Worm (Caenorhabditis elegans): Measurements from ENCODE around the gene nhr-117.
A peak's percentile ranks its signal among the peaks of the same experiment; 100 is the strongest.

The nhr-117 gene

ce11 chrV:1574599-1574998 is 46.7 kb downstream of the nhr-117 start:
- TF ChIP-seq M03D4.4 (tag; optimal IDR thresholded peaks at IDR 0.05): no peak
- TF ChIP-seq nhr-2 (tag; optimal IDR thresholded peaks at IDR 0.05): peak; percentile 91
- TF ChIP-seq snpc-4 (tag; optimal IDR thresholded peaks at IDR 0.05): no peak
- TF ChIP-seq pha-4 (tag; optimal IDR thresholded peaks at IDR 0.05): no peak
- no peak for TF ChIP-seq unc-62 (GFP tag; optimal IDR thresholded peaks at IDR 0.05)
- peak; percentile 57 for TF ChIP-seq zip-8 (tag; optimal IDR thresholded peaks at IDR 0.05)
- no peak for TF ChIP-seq nhr-12 (tag; optimal IDR thresholded peaks at IDR 0.05)

- no peak for TF ChIP-seq mab-5 (tag; optimal IDR thresholded peaks at IDR 0.05)
- no peak for TF ChIP-seq pha-4 (tag; optimal IDR thresholded peaks at IDR 0.05)
- no peak for TF ChIP-seq nhr-76 (tag; optimal IDR thresholded peaks at IDR 0.05)
- TF ChIP-seq unc-120 (tag; optimal IDR thresholded peaks at IDR 0.05; ENCODE audit: poor library complexity, severe bottlenecking): no peak
- no peak for TF ChIP-seq ceh-39 (tag; optimal IDR thresholded peaks at IDR 0.05)
- TF ChIP-seq unc-39 (tag; optimal IDR thresholded peaks at IDR 0.05): no peak
- no peak for TF ChIP-seq lin-13 (tag; optimal IDR thresholded peaks at IDR 0.05)
- TF ChIP-seq hlh-1 (tag; optimal IDR thresholded peaks at IDR 0.05): peak; percentile 4
- TF ChIP-seq lsy-2 (tag; optimal IDR thresholded peaks at IDR 0.05): no peak
- no peak for TF ChIP-seq tbx-8 (GFP tag; optimal IDR thresholded peaks at IDR 0.05)
- peak; percentile 62 for TF ChIP-seq cnd-1 (tag; optimal IDR thresholded peaks at IDR 0.05)
- TF ChIP-seq ces-1 (GFP tag; optimal IDR thresholded peaks at IDR 0.05): no peak
- no peak for TF ChIP-seq zip-8 (tag; optimal IDR thresholded peaks at IDR 0.05)
- peak; percentile 66 for TF ChIP-seq nhr-2 (tag; optimal IDR thresholded peaks at IDR 0.05)
- TF ChIP-seq sem-2 (GFP tag; optimal IDR thresholded peaks at IDR 0.05): no peak
- no peak for TF ChIP-seq bed-3 (GFP tag; optimal IDR thresholded peaks at IDR 0.05)
- TF ChIP-seq nhr-28 (tag; optimal IDR thresholded peaks at IDR 0.05): no peak
- peak; percentile 99 for TF ChIP-seq lin-32 (GFP tag; optimal IDR thresholded peaks at IDR 0.05)
- no peak for TF ChIP-seq nhr-237 (tag; optimal IDR thresholded peaks at IDR 0.05)
- TF ChIP-seq flh-1 (GFP tag; optimal IDR thresholded peaks at IDR 0.05): no peak
- peak; percentile 18 for TF ChIP-seq unc-62 (GFP tag; optimal IDR thresholded peaks at IDR 0.05)
- TF ChIP-seq mep-1 (tag; optimal IDR thresholded peaks at IDR 0.05): no peak
- no peak for TF ChIP-seq ceh-43 (GFP tag; optimal IDR thresholded peaks at IDR 0.05)
- TF ChIP-seq elt-3 (tag; optimal IDR thresholded peaks at IDR 0.05): no peak
- no peak for TF ChIP-seq blmp-1 (tag; optimal IDR thresholded peaks at IDR 0.05)
- no peak for TF ChIP-seq mls-2 (tag; optimal IDR thresholded peaks at IDR 0.05)
- no peak for TF ChIP-seq nhr-12 (tag; optimal IDR thresholded peaks at IDR 0.05)
- no peak for TF ChIP-seq ham-2 (GFP tag; optimal IDR thresholded peaks at IDR 0.05)
- TF ChIP-seq drap-1 (GFP tag; optimal IDR thresholded peaks at IDR 0.05): no peak
- no peak for TF ChIP-seq M03D4.4 (tag; optimal IDR thresholded peaks at IDR 0.05)
- no peak for TF ChIP-seq elt-1 (tag; optimal IDR thresholded peaks at IDR 0.05; ENCODE audit: borderline replicate concordance, insufficient read depth)
- no peak for TF ChIP-seq ztf-11 (tag; optimal IDR thresholded peaks at IDR 0.05)
- TF ChIP-seq sptf-1 (tag; optimal IDR thresholded peaks at IDR 0.05): no peak
- no peak for TF ChIP-seq snpc-4 (tag; optimal IDR thresholded peaks at IDR 0.05)
- no peak for TF ChIP-seq ceh-83 (GFP tag; optimal IDR thresholded peaks at IDR 0.05)
Measured at ce11 chrV:1572585-1572984, 48.7 kb downstream of the nhr-117 start.

- TF ChIP-seq elt-1 (tag; optimal IDR thresholded peaks at IDR 0.05; ENCODE audit: borderline replicate concordance, insufficient read depth): peak; percentile 39
- TF ChIP-seq sptf-1 (tag; optimal IDR thresholded peaks at IDR 0.05): no peak
- TF ChIP-seq nhr-12 (tag; optimal IDR thresholded peaks at IDR 0.05): no peak
- no peak for TF ChIP-seq lin-13 (tag; optimal IDR thresholded peaks at IDR 0.05)
- no peak for TF ChIP-seq mls-2 (tag; optimal IDR thresholded peaks at IDR 0.05)
- TF ChIP-seq unc-62 (GFP tag; optimal IDR thresholded peaks at IDR 0.05): peak; percentile 68
- no peak for TF ChIP-seq ceh-43 (GFP tag; optimal IDR thresholded peaks at IDR 0.05)
- no peak for TF ChIP-seq lsy-2 (tag; optimal IDR thresholded peaks at IDR 0.05)
- peak; percentile 68 for TF ChIP-seq ceh-39 (tag; optimal IDR thresholded peaks at IDR 0.05)
- TF ChIP-seq nhr-76 (tag; optimal IDR thresholded peaks at IDR 0.05): no peak
- TF ChIP-seq hlh-1 (tag; optimal IDR thresholded peaks at IDR 0.05): peak; percentile 49
- peak; percentile 24 for TF ChIP-seq M03D4.4 (tag; optimal IDR thresholded peaks at IDR 0.05)
- TF ChIP-seq tbx-8 (GFP tag; optimal IDR thresholded peaks at IDR 0.05): no peak
- peak; percentile 54 for TF ChIP-seq cnd-1 (tag; optimal IDR thresholded peaks at IDR 0.05)
- peak; percentile 11 for TF ChIP-seq ztf-11 (tag; optimal IDR thresholded peaks at IDR 0.05)
- no peak for TF ChIP-seq drap-1 (GFP tag; optimal IDR thresholded peaks at IDR 0.05)
- no peak for TF ChIP-seq snpc-4 (tag; optimal IDR thresholded peaks at IDR 0.05)
- TF ChIP-seq nhr-28 (tag; optimal IDR thresholded peaks at IDR 0.05): no peak
- TF ChIP-seq unc-39 (tag; optimal IDR thresholded peaks at IDR 0.05): no peak
- TF ChIP-seq zip-8 (tag; optimal IDR thresholded peaks at IDR 0.05): no peak
- TF ChIP-seq nhr-2 (tag; optimal IDR thresholded peaks at IDR 0.05): peak; percentile 38
- TF ChIP-seq mep-1 (tag; optimal IDR thresholded peaks at IDR 0.05): peak; percentile 56
- no peak for TF ChIP-seq ces-1 (GFP tag; optimal IDR thresholded peaks at IDR 0.05)
- no peak for TF ChIP-seq mab-5 (tag; optimal IDR thresholded peaks at IDR 0.05)
- TF ChIP-seq nhr-237 (tag; optimal IDR thresholded peaks at IDR 0.05): no peak
- no peak for TF ChIP-seq lin-32 (GFP tag; optimal IDR thresholded peaks at IDR 0.05)
- no peak for TF ChIP-seq pha-4 (tag; optimal IDR thresholded peaks at IDR 0.05)
Measured at ce11 chrV:1570679-1571078, 50.6 kb downstream of the nhr-117 start.
